Fruit fly (Drosophila melanogaster): ENCODE data around the gene CG13970.
A peak's percentile ranks its signal among the peaks of the same experiment; 100 is the strongest.

The CG13970 gene

DNA sequence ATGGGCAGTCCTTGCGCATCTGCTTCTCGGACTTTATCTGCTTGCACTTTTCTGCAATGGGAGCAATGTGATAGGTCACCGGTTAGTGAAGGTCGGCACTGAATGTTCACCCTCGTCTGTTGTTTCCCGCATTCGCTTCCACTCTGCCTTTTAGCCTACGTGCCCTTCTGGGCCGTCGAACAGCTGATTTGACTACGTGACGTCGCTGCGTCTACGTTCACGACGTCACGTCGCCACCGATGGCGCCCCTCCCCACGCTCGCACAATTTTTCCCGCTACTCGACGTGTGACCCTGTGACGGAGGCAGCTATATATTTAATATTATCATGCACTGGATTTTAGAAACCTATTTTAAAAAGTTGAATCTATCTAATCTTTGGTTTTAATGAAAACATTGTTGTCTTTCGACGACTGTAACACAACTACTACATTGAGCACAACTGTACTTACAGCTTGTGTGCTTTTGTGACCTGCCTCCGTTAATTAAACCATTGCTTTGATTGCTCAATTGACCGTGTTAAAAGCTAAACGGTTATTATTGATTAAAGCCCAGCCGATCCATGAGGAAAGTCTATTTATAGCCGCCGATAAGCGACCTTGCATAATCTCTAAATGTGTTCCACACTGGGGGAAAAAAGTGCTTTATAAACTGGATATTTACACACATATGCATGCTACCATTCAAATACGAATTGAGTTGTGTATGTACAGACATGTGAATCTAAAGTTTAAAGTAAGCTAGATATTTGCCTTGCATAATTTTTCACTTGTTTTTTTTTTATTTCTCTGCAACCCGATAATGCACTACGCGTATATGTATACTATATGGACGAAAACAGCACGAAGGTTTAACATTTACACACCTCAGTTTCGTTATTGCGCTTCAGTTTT, 20.7 kb downstream of the CG13970 start (continued):
- TF ChIP-seq CG4424 (GFP tag; optimal IDR thresholded peaks at IDR 0.05): no peak
- TF ChIP-seq seq (GFP tag; IDR thresholded peaks at IDR 0.05): 0 out of 2 replicates have a peak, but pooled peaks have one; percentile 28
- TF ChIP-seq CG6254 (GFP tag; optimal IDR thresholded peaks at IDR 0.05): peak; percentile 16
- peak; percentile 66 for TF ChIP-seq Ets65A (GFP tag)
- peak; percentile 44; the same call in 1 of the 2 replicates for TF ChIP-seq Xrp1 (GFP tag; IDR thresholded peaks at IDR 0.05)
- TF ChIP-seq Dek (tag; optimal IDR thresholded peaks at IDR 0.05): no peak
- no peak for TF ChIP-seq Dfd (GFP tag; optimal IDR thresholded peaks at IDR 0.05)
- TF ChIP-seq Rfx (GFP tag; IDR thresholded peaks at IDR 0.05): 0 out of 2 replicates have a peak, but pooled peaks have one; percentile 33
- peak in 1 of 2 experiments; percentile 78 for TF ChIP-seq eve (GFP tag; optimal IDR thresholded peaks at IDR 0.05)
- peak; percentile 91 for TF ChIP-seq CG9437 (GFP tag; optimal IDR thresholded peaks at IDR 0.05)
- TF ChIP-seq MTF-1 (GFP tag; optimal IDR thresholded peaks at IDR 0.05; ENCODE audit: borderline replicate concordance): no peak
- TF ChIP-seq Lhr (GFP tag; optimal IDR thresholded peaks at IDR 0.05): no peak
- 0 out of 2 replicates have a peak, but pooled peaks have one; percentile 15 for TF ChIP-seq CG32532 (GFP tag; IDR thresholded peaks at IDR 0.05)
- 0 out of 3 replicates have a peak, but pooled peaks have one; percentile 4 for TF ChIP-seq CG11093 (GFP tag; IDR thresholded peaks at IDR 0.05)
- no peak for TF ChIP-seq GATAe (GFP tag; conservative IDR thresholded peaks at IDR 0.05)
- TF ChIP-seq CG34376 (GFP tag; optimal IDR thresholded peaks at IDR 0.05): peak; percentile 43
- TF ChIP-seq ftz-f1 (GFP tag; optimal IDR thresholded peaks at IDR 0.05): peak; percentile 70
- TF ChIP-seq CG2678 (tag; optimal IDR thresholded peaks at IDR 0.05): peak; percentile 6
- peak; percentile 77 for TF ChIP-seq exex (tag; optimal IDR thresholded peaks at IDR 0.05)
- TF ChIP-seq crol (GFP tag; IDR thresholded peaks at IDR 0.05): peak; percentile 58
- 0 out of 2 replicates have a peak, but pooled peaks have one; percentile 8 for TF ChIP-seq CG14441 (GFP tag; IDR thresholded peaks at IDR 0.05)
- peak; percentile 13 for TF ChIP-seq sqz (GFP tag; optimal IDR thresholded peaks at IDR 0.05)
- no peak for TF ChIP-seq Myb (GFP tag; optimal IDR thresholded peaks at IDR 0.05)
- no peak for TF ChIP-seq bbx (GFP tag; IDR thresholded peaks at IDR 0.05; ENCODE audit: partially characterized antibody)
- peak; percentile 19 for TF ChIP-seq CG2120 (GFP tag; optimal IDR thresholded peaks at IDR 0.05)
- TF ChIP-seq grn (GFP tag; optimal IDR thresholded peaks at IDR 0.05): no peak
- TF ChIP-seq Doc3 (GFP tag; IDR thresholded peaks at IDR 0.05; ENCODE audit: partially characterized antibody): no peak
- TF ChIP-seq lbe (GFP tag; optimal IDR thresholded peaks at IDR 0.05): peak; percentile 47
- TF ChIP-seq CG7271 (tag; optimal IDR thresholded peaks at IDR 0.05): no peak
- TF ChIP-seq CG10147 (GFP tag; optimal IDR thresholded peaks at IDR 0.05): peak; percentile 30
- peak; percentile 55 for TF ChIP-seq zf30C (GFP tag; optimal IDR thresholded peaks at IDR 0.05)
- peak; percentile 8 for TF ChIP-seq ATbp (GFP tag; optimal IDR thresholded peaks at IDR 0.05)
- TF ChIP-seq CG1602 (GFP tag; optimal IDR thresholded peaks at IDR 0.05): peak; percentile 10
- TF ChIP-seq Fer3 (tag; optimal IDR thresholded peaks at IDR 0.05): peak; percentile 28
- TF ChIP-seq HHEX (GFP tag; optimal IDR thresholded peaks at IDR 0.05): peak; percentile 33
- TF ChIP-seq Pdp1 (GFP tag; optimal IDR thresholded peaks at IDR 0.05): peak in 1 of 2 experiments; percentile 85
- peak in 1 of 2 experiments; percentile 5 for TF ChIP-seq dpn (GFP tag; optimal IDR thresholded peaks at IDR 0.05)
- TF ChIP-seq ci (GFP tag; IDR thresholded peaks at IDR 0.05): no peak; the same call in 2 of the 3 replicates
- TF ChIP-seq Nf-YA (GFP tag; IDR thresholded peaks at IDR 0.05): 0 out of 2 replicates have a peak, but pooled peaks have one; percentile 24
- TF ChIP-seq corto (GFP tag; optimal IDR thresholded peaks at IDR 0.05): peak; percentile 64
- TF ChIP-seq Hmr (GFP tag; optimal IDR thresholded peaks at IDR 0.05): peak; percentile 19
- no peak for TF ChIP-seq CG9215 (GFP tag; IDR thresholded peaks at IDR 0.05)
- peak; percentile 23 for TF ChIP-seq CG1603 (tag; optimal IDR thresholded peaks at IDR 0.05)
- TF ChIP-seq CG3726 (GFP tag; IDR thresholded peaks at IDR 0.05): peak; percentile 22; the same call in 1 of the 3 replicates
- no peak for TF ChIP-seq CG3407 (GFP tag; optimal IDR thresholded peaks at IDR 0.05)
- TF ChIP-seq slbo (GFP tag; IDR thresholded peaks at IDR 0.05): peak; percentile 51

Measured in whole organism, embryonic.